Fruit fly (Drosophila melanogaster): ENCODE results near the gene SP1029.

SP1029 gene

dm6 chr3R:29219948-29220347 is 30.3 kb downstream of the SP1029 start, which contains the start of gene eEF1gamma (continued):
- TF ChIP-seq B-H1 (GFP tag; IDR thresholded peaks at IDR 0.05), result peak; percentile 81
- peak; percentile 82 for TF ChIP-seq CG10565 (GFP tag; optimal IDR thresholded peaks at IDR 0.05)
- TF ChIP-seq CG1647 (GFP tag; optimal IDR thresholded peaks at IDR 0.05), result peak; percentile 87
- TF ChIP-seq CG13775 (GFP tag; optimal IDR thresholded peaks at IDR 0.05), result peak; percentile 99
- TF ChIP-seq dimm (GFP tag; IDR thresholded peaks at IDR 0.05), result peak; percentile 87
- TF ChIP-seq CG12942 (GFP tag; optimal IDR thresholded peaks at IDR 0.05), result peak; percentile 86
- TF ChIP-seq CG10654 (GFP tag; optimal IDR thresholded peaks at IDR 0.05), result peak; percentile 95
- peak; percentile 85 for TF ChIP-seq CG12299 (tag; optimal IDR thresholded peaks at IDR 0.05)
- peak; percentile 80 for TF ChIP-seq Sox102F (GFP tag; optimal IDR thresholded peaks at IDR 0.05)
- peak; percentile 97 for TF ChIP-seq CG32532 (GFP tag; IDR thresholded peaks at IDR 0.05)
- TF ChIP-seq CG11504 (tag; optimal IDR thresholded peaks at IDR 0.05), result peak; percentile 88
- peak; percentile 92 for TF ChIP-seq seq (GFP tag; IDR thresholded peaks at IDR 0.05)
- peak; percentile 92 for TF ChIP-seq CG2199 (GFP tag; IDR thresholded peaks at IDR 0.05)
- peak; percentile 79 for TF ChIP-seq Spps (tag; optimal IDR thresholded peaks at IDR 0.05)
- TF ChIP-seq CG18619 (GFP tag; optimal IDR thresholded peaks at IDR 0.05), result peak; percentile 98
- TF ChIP-seq sim (GFP tag; IDR thresholded peaks at IDR 0.05), result peak; percentile 90
- peak; percentile 97 for TF ChIP-seq sqz (GFP tag; optimal IDR thresholded peaks at IDR 0.05)
- peak; percentile 90 for TF ChIP-seq CG10462 (GFP tag; optimal IDR thresholded peaks at IDR 0.05)
- TF ChIP-seq CG9437 (GFP tag; optimal IDR thresholded peaks at IDR 0.05), result peak; percentile 92
- TF ChIP-seq CG18262 (tag; optimal IDR thresholded peaks at IDR 0.05), result peak; percentile 88
- TF ChIP-seq CG6765 (GFP tag; optimal IDR thresholded peaks at IDR 0.05), result peak; percentile 98
- peak; percentile 96 for TF ChIP-seq pb (GFP tag; optimal IDR thresholded peaks at IDR 0.05)
- TF ChIP-seq MESR4 (GFP tag; optimal IDR thresholded peaks at IDR 0.05), result peak; percentile 97
- peak; percentile 92 for TF ChIP-seq BEAF-32 (GFP tag; optimal IDR thresholded peaks at IDR 0.05)
- TF ChIP-seq Hmx (GFP tag; optimal IDR thresholded peaks at IDR 0.05), result no peak
- TF ChIP-seq CG13624 (GFP tag; optimal IDR thresholded peaks at IDR 0.05), result peak; percentile 97
- TF ChIP-seq zen (tag; optimal IDR thresholded peaks at IDR 0.05), result peak; percentile 86
- TF ChIP-seq ro (GFP tag; IDR thresholded peaks at IDR 0.05), result peak; percentile 83
- peak; percentile 88 for TF ChIP-seq CG13123 (GFP tag; optimal IDR thresholded peaks at IDR 0.05)
- peak; percentile 93 for TF ChIP-seq CG1024 (GFP tag; IDR thresholded peaks at IDR 0.05)
- TF ChIP-seq CG6689 (GFP tag; IDR thresholded peaks at IDR 0.05), result peak; percentile 92
- TF ChIP-seq E2f1 (GFP tag; IDR thresholded peaks at IDR 0.05), result peak; percentile 94
- peak; percentile 95 for TF ChIP-seq repo (GFP tag; optimal IDR thresholded peaks at IDR 0.05)
- peak; percentile 97 for TF ChIP-seq fd64A (GFP tag; optimal IDR thresholded peaks at IDR 0.05)
- TF ChIP-seq Tbp (GFP tag; optimal IDR thresholded peaks at IDR 0.05), result no peak
- TF ChIP-seq jumu (GFP tag; optimal IDR thresholded peaks at IDR 0.05), result peak; percentile 82
- peak; percentile 95 for TF ChIP-seq PHDP (tag; optimal IDR thresholded peaks at IDR 0.05)
- TF ChIP-seq Dip2 (GFP tag; IDR thresholded peaks at IDR 0.05), result no peak
- peak; percentile 91 for TF ChIP-seq CG13894 (tag; optimal IDR thresholded peaks at IDR 0.05)
- TF ChIP-seq CG34224 (GFP tag; IDR thresholded peaks at IDR 0.05; ENCODE audit: partially characterized antibody), result peak; percentile 91
- peak; percentile 85 for TF ChIP-seq croc (GFP tag; conservative IDR thresholded peaks at IDR 0.05)
- TF ChIP-seq CG32767 (GFP tag; IDR thresholded peaks at IDR 0.05), result peak; percentile 90
- peak; percentile 99 for TF ChIP-seq NC2β (GFP tag; optimal IDR thresholded peaks at IDR 0.05)
- peak; percentile 85 for TF ChIP-seq lbe (GFP tag; optimal IDR thresholded peaks at IDR 0.05)
- TF ChIP-seq CG8290 (GFP tag; optimal IDR thresholded peaks at IDR 0.05), result peak; percentile 97
- peak; percentile 97 for TF ChIP-seq CG8290 (tag; optimal IDR thresholded peaks at IDR 0.05)
- TF ChIP-seq twi (tag; optimal IDR thresholded peaks at IDR 0.05), result peak; percentile 81
- peak; percentile 94 for TF ChIP-seq unpg (GFP tag; optimal IDR thresholded peaks at IDR 0.05)
- peak; percentile 75 for TF ChIP-seq CG30020 (tag; optimal IDR thresholded peaks at IDR 0.05)
- peak; percentile 90 for TF ChIP-seq trh (GFP tag; optimal IDR thresholded peaks at IDR 0.05)
- peak; percentile 94 for TF ChIP-seq stc (GFP tag; IDR thresholded peaks at IDR 0.05)
- TF ChIP-seq CG2678 (tag; optimal IDR thresholded peaks at IDR 0.05), result peak; percentile 89
